Worm (Caenorhabditis elegans): Measurements from ENCODE around the gene pyr-1.

ce11 chrII:8641131-8641530 is 9.8 kb upstream of the pyr-1 start, which contains the start of gene D2085.7:
- TF ChIP-seq fkh-10 (GFP tag; optimal IDR thresholded peaks at IDR 0.05) (no peak), aly-2 (tag; optimal IDR thresholded peaks at IDR 0.05) (no peak), eor-1 (tag; optimal IDR thresholded peaks at IDR 0.05) (no peak), ceh-82 (tag; optimal IDR thresholded peaks at IDR 0.05) (no peak), lin-15B (tag; optimal IDR thresholded peaks at IDR 0.05) (no peak), nhr-76 (tag; optimal IDR thresholded peaks at IDR 0.05) (no peak), elt-2 (tag; optimal IDR thresholded peaks at IDR 0.05) (peak; percentile 24), lin-39 (tag; optimal IDR thresholded peaks at IDR 0.05) (no peak), nhr-12 (tag; optimal IDR thresholded peaks at IDR 0.05) (no peak)
